Worm (Caenorhabditis elegans): ENCODE data around the gene F52C9.3.

F52C9.3 gene

DNA sequence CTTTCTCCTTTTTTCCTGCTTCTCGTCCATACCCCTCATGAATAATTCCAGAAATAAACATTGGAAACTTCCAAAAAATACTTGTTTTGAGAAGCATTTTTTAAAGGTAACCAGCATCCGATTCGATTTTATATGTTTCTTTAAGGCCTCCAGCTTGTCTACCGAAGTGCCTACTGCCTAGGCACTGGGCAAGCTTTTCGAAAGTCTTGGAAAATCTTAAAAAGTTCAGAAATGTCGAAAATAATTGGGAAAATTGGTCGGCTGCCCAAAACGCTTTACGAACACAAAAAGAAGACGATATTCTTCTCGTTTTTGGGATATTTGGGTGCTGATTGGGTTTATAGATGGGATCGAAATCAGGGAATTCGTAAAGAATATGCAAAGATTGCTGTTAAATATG is at the start of gene F52C9.3:
Gene F52C9.3, plus strand, starts transcription at position 225 of the 400 bp plus-strand sequence.
- TF ChIP-seq ztf-4 (tag; optimal IDR thresholded peaks at IDR 0.05) (no peak), zag-1 (tag; optimal IDR thresholded peaks at IDR 0.05) (no peak), lin-13 (GFP tag; optimal IDR thresholded peaks at IDR 0.05) (no peak)

DNA sequence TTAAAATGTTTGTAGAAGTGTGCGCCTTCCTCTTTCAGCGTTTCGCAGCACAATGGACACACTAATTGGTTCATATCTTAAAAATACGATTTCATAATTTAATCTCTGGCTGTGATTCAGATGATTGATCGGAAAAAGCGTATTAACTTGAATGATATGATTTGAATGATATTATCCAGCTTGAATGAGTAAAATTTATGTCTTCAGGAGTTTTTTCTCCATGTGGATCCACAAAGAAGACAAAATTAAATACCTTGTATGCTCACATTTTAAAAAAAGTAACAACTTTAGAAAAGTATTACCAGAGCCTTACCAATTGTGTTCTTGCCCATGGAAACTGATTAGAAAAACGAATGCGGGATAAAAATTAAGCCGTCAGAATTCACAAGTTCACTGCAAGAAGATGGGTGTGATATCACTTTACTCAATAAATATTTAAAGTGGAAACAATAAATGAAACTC is 48.3 kb upstream of the F52C9.3 start, which contains the start of gene ztf-8:
Gene ztf-8, minus strand, starts transcription at position 76 of the 462 bp plus-strand sequence.
- TF ChIP-seq lsy-2 (tag; optimal IDR thresholded peaks at IDR 0.05) (peak in 1 of 2 experiments; percentile 49), crh-2 (tag; optimal IDR thresholded peaks at IDR 0.05) (peak; percentile 38), nhr-6 (tag; optimal IDR thresholded peaks at IDR 0.05) (no peak), ama-1 (optimal IDR thresholded peaks at IDR 0.05) (peak; percentile 37), ztf-4 (tag; optimal IDR thresholded peaks at IDR 0.05) (peak; percentile 31), blmp-1 (tag; optimal IDR thresholded peaks at IDR 0.05; ENCODE audit: insufficient read depth) (no peak), C34F6.9 (tag; optimal IDR thresholded peaks at IDR 0.05) (peak; percentile 25)

DNA sequence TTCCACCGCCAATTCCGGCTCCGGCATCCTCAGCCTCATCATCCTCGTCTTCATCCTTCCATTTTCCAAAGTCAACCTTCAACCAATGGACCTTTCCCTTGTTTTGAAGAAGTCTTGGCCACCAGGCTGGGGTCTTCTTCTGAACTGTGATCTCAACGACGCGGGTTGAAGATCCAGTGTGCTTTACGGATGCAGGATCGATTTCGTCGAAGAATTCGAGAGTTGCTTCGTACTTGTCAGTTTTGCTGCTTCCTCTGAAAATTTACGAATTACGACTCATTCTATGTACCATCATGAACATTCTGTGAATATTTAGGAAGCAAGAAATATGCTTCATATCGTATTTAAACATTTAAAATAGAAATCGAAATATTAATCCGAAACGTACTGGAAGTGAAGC is 47.4 kb upstream of the F52C9.3 start:
- TF ChIP-seq R02D3.7 (tag; optimal IDR thresholded peaks at IDR 0.05) = no peak
- peak; percentile 15 for TF ChIP-seq nhr-129 (tag; optimal IDR thresholded peaks at IDR 0.05)
- TF ChIP-seq mab-5 (tag; optimal IDR thresholded peaks at IDR 0.05) = no peak
- peak; percentile 15 for TF ChIP-seq ama-1 (optimal IDR thresholded peaks at IDR 0.05)
- no peak for TF ChIP-seq nhr-237 (tag; optimal IDR thresholded peaks at IDR 0.05)
- no peak for TF ChIP-seq sma-9 (GFP tag; optimal IDR thresholded peaks at IDR 0.05)
- TF ChIP-seq sma-9 (tag; optimal IDR thresholded peaks at IDR 0.05) = no peak

DNA sequence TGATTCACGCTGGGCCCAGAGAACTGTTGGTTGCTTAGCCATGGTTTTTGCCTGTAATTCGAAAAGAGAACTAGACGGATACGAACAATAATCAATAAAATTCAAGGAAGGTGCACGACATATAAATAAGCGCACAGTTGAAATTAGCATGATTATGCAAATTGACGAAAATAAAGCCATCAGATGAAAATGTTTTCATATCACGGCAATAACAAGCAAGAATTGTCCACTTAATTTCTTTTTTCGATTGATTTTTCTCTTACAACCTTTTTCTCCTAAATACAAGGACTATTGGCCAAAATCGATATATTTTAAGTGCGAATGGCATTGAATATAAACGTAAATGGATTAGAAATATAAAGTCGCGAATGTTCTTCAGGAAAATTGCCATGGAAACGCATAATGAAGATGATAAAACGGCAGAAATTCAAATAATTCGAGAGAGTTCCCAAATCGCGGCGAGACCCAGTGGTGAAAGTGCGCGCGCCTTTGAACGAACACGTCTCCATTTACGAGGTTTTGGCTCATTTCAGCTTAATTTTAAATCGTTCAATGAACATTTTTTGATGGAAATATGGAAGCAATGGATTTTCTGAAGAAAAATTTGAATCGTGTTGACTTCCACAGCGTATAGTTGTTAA is 46.9 kb upstream of the F52C9.3 start, which contains the start of the genes daf-41 and toc-1:
Gene daf-41, minus strand, starts transcription at position 51 of the 641 bp plus-strand sequence.
Gene toc-1, plus strand, starts transcription at position 537 of the 641 bp plus-strand sequence.
- peak; percentile 68 for TF ChIP-seq lin-11 (tag; optimal IDR thresholded peaks at IDR 0.05)
- peak; percentile 23 for TF ChIP-seq fos-1 (tag; optimal IDR thresholded peaks at IDR 0.05)
- TF ChIP-seq lin-39 (tag; optimal IDR thresholded peaks at IDR 0.05) = no peak
- peak; percentile 62 for TF ChIP-seq lin-13 (GFP tag; optimal IDR thresholded peaks at IDR 0.05)
- TF ChIP-seq nhr-129 (tag; optimal IDR thresholded peaks at IDR 0.05) = peak; percentile 31
- peak; percentile 82 for TF ChIP-seq C34F6.9 (tag; optimal IDR thresholded peaks at IDR 0.05)
- no peak for TF ChIP-seq R02D3.7 (tag; optimal IDR thresholded peaks at IDR 0.05)
- TF ChIP-seq ztf-1 (GFP tag; conservative IDR thresholded peaks at IDR 0.05) = no peak
- TF ChIP-seq nhr-77 (tag; optimal IDR thresholded peaks at IDR 0.05) = no peak
- TF ChIP-seq alr-1 (tag; optimal IDR thresholded peaks at IDR 0.05) = no peak
- TF ChIP-seq peb-1 (tag; optimal IDR thresholded peaks at IDR 0.05) = no peak
- no peak for TF ChIP-seq nhr-12 (tag; optimal IDR thresholded peaks at IDR 0.05)
- TF ChIP-seq elt-3 (tag; optimal IDR thresholded peaks at IDR 0.05) = no peak
- TF ChIP-seq ztf-4 (tag; optimal IDR thresholded peaks at IDR 0.05) = peak; percentile 30
- no peak for TF ChIP-seq ceh-82 (tag; optimal IDR thresholded peaks at IDR 0.05)
- TF ChIP-seq elt-1 (tag; optimal IDR thresholded peaks at IDR 0.05) = no peak
- TF ChIP-seq egl-27 (tag; optimal IDR thresholded peaks at IDR 0.05) = no peak
- peak; percentile 4 for TF ChIP-seq F13H6.1 (tag; optimal IDR thresholded peaks at IDR 0.05)
- TF ChIP-seq nhr-23 (tag; optimal IDR thresholded peaks at IDR 0.05) = no peak
- TF ChIP-seq nhr-21 (tag; optimal IDR thresholded peaks at IDR 0.05) = no peak
- no peak for TF ChIP-seq Y55F3AM.14 (GFP tag; optimal IDR thresholded peaks at IDR 0.05)
- TF ChIP-seq mdl-1 (tag; optimal IDR thresholded peaks at IDR 0.05) = no peak
- TF ChIP-seq mbf-1 (tag; optimal IDR thresholded peaks at IDR 0.05) = no peak
- TF ChIP-seq lsy-2 (tag; optimal IDR thresholded peaks at IDR 0.05) = peak in 1 of 2 experiments; percentile 73
- TF ChIP-seq crh-2 (tag; optimal IDR thresholded peaks at IDR 0.05) = peak; percentile 55
- no peak for TF ChIP-seq sma-9 (GFP tag; optimal IDR thresholded peaks at IDR 0.05)
- TF ChIP-seq sma-9 (tag; optimal IDR thresholded peaks at IDR 0.05) = no peak
- TF ChIP-seq zag-1 (tag; optimal IDR thresholded peaks at IDR 0.05) = no peak
- no peak for TF ChIP-seq nhr-237 (tag; optimal IDR thresholded peaks at IDR 0.05)
- TF ChIP-seq nhr-25 (tag; optimal IDR thresholded peaks at IDR 0.05) = peak; percentile 3
- peak; percentile 11 for TF ChIP-seq gmeb-1 (tag; optimal IDR thresholded peaks at IDR 0.05)
- peak; percentile 66 for TF ChIP-seq unc-55 (GFP tag; optimal IDR thresholded peaks at IDR 0.05)
- no peak for TF ChIP-seq nhr-10 (tag; optimal IDR thresholded peaks at IDR 0.05)
- TF ChIP-seq dmd-4 (tag; optimal IDR thresholded peaks at IDR 0.05) = no peak
- no peak for TF ChIP-seq ama-1 (optimal IDR thresholded peaks at IDR 0.05)
- TF ChIP-seq mab-5 (tag; optimal IDR thresholded peaks at IDR 0.05) = no peak
- no peak for TF ChIP-seq ZK546.5 (tag; optimal IDR thresholded peaks at IDR 0.05)
- TF ChIP-seq unc-62 (GFP tag; optimal IDR thresholded peaks at IDR 0.05) = no peak
- TF ChIP-seq unc-39 (tag; optimal IDR thresholded peaks at IDR 0.05) = no peak

Measured in whole organism, L2 larva.